Worm (Caenorhabditis elegans): ENCODE results near the gene haao-1.

Gene haao-1

DNA sequence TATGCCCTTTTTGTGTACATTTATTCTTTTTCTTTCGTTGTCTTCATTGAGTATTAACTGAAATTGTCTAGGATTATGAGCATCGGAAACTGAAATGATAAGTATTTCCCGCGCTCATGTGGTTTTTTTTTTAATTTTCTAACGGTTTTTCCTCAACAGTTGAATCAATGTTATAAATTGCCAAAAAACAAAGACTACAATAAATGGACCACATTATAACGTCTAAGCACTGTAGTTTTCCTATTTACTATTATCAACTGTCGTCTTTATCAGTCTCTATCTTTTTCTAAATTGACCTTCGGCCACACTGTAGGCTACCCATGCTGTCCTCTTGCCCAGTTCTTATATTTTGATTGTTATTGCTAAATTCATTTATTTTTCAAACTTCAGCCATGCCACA lies 3.0 kb downstream of the haao-1 start, which contains the start of gene acs-14:
Gene acs-14, plus strand, starts transcription at position 391 of the 400 bp plus-strand sequence.
- TF ChIP-seq nhr-76 (tag; optimal IDR thresholded peaks at IDR 0.05), result no peak
- peak; percentile 67 for TF ChIP-seq elt-2 (tag; optimal IDR thresholded peaks at IDR 0.05)
- peak; percentile 1 for TF ChIP-seq pha-4 (tag; optimal IDR thresholded peaks at IDR 0.05)

DNA sequence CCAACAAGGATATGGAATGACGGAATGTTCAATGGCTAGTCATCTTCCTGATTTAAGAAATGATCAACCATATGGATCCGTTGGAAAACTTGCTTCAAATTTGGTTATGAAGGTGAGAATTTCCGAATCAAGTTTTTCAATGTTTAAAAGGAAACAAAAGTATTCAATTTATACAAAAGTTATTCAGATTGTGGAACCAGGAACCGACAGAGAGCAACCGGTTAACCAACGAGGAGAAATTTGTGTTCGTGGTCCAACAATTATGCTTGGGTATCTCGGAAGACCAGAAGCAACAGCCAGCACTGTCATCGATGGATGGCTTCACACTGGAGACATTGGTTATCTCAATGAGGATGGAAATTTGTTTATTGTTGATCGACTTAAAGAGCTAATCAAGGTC lies 4.9 kb downstream of the haao-1 start:
- TF ChIP-seq nhr-237 (tag; optimal IDR thresholded peaks at IDR 0.05) (no peak), nhr-77 (tag; optimal IDR thresholded peaks at IDR 0.05) (no peak), elt-3 (tag; optimal IDR thresholded peaks at IDR 0.05) (no peak), ceh-9 (tag; optimal IDR thresholded peaks at IDR 0.05) (no peak), nhr-23 (tag; optimal IDR thresholded peaks at IDR 0.05) (no peak), pqm-1 (tag; optimal IDR thresholded peaks at IDR 0.05) (no peak), nhr-25 (tag; optimal IDR thresholded peaks at IDR 0.05) (no peak), aly-2 (tag; optimal IDR thresholded peaks at IDR 0.05) (no peak), ceh-82 (tag; optimal IDR thresholded peaks at IDR 0.05) (no peak), egl-5 (tag; optimal IDR thresholded peaks at IDR 0.05) (no peak), ztf-11 (tag; optimal IDR thresholded peaks at IDR 0.05) (no peak), mdl-1 (tag; optimal IDR thresholded peaks at IDR 0.05) (no peak), nhr-11 (tag; optimal IDR thresholded peaks at IDR 0.05) (no peak)

DNA sequence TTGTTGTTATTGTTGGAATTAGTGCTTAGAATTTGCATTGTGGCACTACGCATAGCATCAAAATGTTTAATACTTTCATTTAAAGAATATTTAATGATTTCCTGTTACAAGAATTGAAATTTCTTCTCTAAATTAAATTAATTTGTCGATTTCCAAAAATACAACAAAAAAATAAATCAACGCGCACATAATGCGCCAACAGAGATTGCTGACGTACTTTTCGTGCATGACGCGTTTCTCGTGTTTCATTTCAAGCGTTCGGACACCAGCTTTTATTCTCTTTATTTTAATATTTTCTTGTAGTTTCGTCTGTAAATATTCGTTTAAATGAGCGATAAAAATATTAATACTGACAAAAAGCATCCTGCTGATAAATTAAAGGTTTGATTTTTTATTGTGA lies 8.9 kb downstream of the haao-1 start, which contains the start of gene eif-2Bdelta:
Gene eif-2Bdelta, plus strand, starts transcription at position 235 of the 400 bp plus-strand sequence.
- TF ChIP-seq nhr-23 (tag; optimal IDR thresholded peaks at IDR 0.05) (peak; percentile 20), egl-5 (tag; optimal IDR thresholded peaks at IDR 0.05) (no peak), jun-1 (tag; optimal IDR thresholded peaks at IDR 0.05) (peak; percentile 14), snpc-4 (tag; optimal IDR thresholded peaks at IDR 0.05) (peak; percentile 46), fkh-10 (GFP tag; optimal IDR thresholded peaks at IDR 0.05) (peak; percentile 23), elt-3 (tag; optimal IDR thresholded peaks at IDR 0.05) (no peak), lsy-12 (tag; optimal IDR thresholded peaks at IDR 0.05) (no peak), aly-2 (tag; optimal IDR thresholded peaks at IDR 0.05) (no peak), lin-39 (tag; optimal IDR thresholded peaks at IDR 0.05) (no peak), pha-4 (tag; optimal IDR thresholded peaks at IDR 0.05) (peak; percentile 73), elt-2 (tag; optimal IDR thresholded peaks at IDR 0.05) (peak; percentile 7), ztf-4 (tag; optimal IDR thresholded peaks at IDR 0.05) (no peak), ceh-82 (tag; optimal IDR thresholded peaks at IDR 0.05) (no peak), nhr-43 (tag; optimal IDR thresholded peaks at IDR 0.05; ENCODE audit: poor library complexity, severe bottlenecking) (no peak), fkh-2 (tag; optimal IDR thresholded peaks at IDR 0.05) (no peak), nhr-11 (tag; optimal IDR thresholded peaks at IDR 0.05) (no peak), egl-27 (tag; optimal IDR thresholded peaks at IDR 0.05) (no peak), mml-1 (tag; optimal IDR thresholded peaks at IDR 0.05) (no peak), lin-15B (tag; optimal IDR thresholded peaks at IDR 0.05) (peak; percentile 30), hmg-11 (tag; optimal IDR thresholded peaks at IDR 0.05) (peak; percentile 28), pqm-1 (tag; optimal IDR thresholded peaks at IDR 0.05) (no peak), nfya-1 (tag; optimal IDR thresholded peaks at IDR 0.05; ENCODE audit: insufficient read depth) (peak; percentile 45), ceh-16 (tag; optimal IDR thresholded peaks at IDR 0.05) (no peak), elt-1 (tag; optimal IDR thresholded peaks at IDR 0.05) (no peak), nhr-28 (tag; optimal IDR thresholded peaks at IDR 0.05) (no peak), ama-1 (optimal IDR thresholded peaks at IDR 0.05) (no peak), ZK546.5 (tag; optimal IDR thresholded peaks at IDR 0.05) (no peak)

DNA sequence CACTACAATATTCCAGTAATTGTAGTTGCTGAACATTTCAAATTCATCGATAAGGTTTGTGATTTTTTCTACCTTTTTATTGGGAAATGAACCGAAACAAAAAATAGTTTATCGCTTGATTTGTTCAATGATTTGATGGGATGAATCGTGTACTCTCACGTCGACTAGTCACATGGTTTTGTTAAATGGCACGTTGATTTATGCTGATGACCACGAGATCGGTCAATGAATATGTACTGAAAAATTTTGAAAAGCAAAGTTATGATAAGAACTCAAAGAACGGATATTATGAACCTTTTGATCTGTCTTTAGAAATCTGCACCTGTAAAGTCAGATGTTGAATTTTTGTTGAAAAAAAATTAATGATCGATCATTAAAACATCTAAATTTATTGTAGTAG lies 11.6 kb downstream of the haao-1 start:
- TF ChIP-seq nfya-1 (tag; optimal IDR thresholded peaks at IDR 0.05; ENCODE audit: insufficient read depth), result no peak
- no peak for TF ChIP-seq egl-27 (tag; optimal IDR thresholded peaks at IDR 0.05)
- TF ChIP-seq aly-2 (tag; optimal IDR thresholded peaks at IDR 0.05), result no peak
- TF ChIP-seq unc-62 (GFP tag; optimal IDR thresholded peaks at IDR 0.05), result no peak
- TF ChIP-seq pha-4 (tag; optimal IDR thresholded peaks at IDR 0.05), result no peak
- TF ChIP-seq jun-1 (tag; optimal IDR thresholded peaks at IDR 0.05), result peak; percentile 69
- no peak for TF ChIP-seq zag-1 (tag; optimal IDR thresholded peaks at IDR 0.05)
- no peak for TF ChIP-seq ceh-82 (tag; optimal IDR thresholded peaks at IDR 0.05)
- TF ChIP-seq fos-1 (tag; optimal IDR thresholded peaks at IDR 0.05), result no peak
- TF ChIP-seq nhr-23 (tag; optimal IDR thresholded peaks at IDR 0.05), result peak; percentile 86
- TF ChIP-seq tbx-2 (tag; optimal IDR thresholded peaks at IDR 0.05), result no peak
- TF ChIP-seq elt-3 (tag; optimal IDR thresholded peaks at IDR 0.05), result peak in 2 of 3 experiments; percentile 41 to 56
- peak; percentile 51 for TF ChIP-seq elt-2 (tag; optimal IDR thresholded peaks at IDR 0.05)
- TF ChIP-seq mml-1 (tag; optimal IDR thresholded peaks at IDR 0.05), result no peak
- TF ChIP-seq ZK546.5 (tag; optimal IDR thresholded peaks at IDR 0.05), result no peak
- TF ChIP-seq egl-5 (tag; optimal IDR thresholded peaks at IDR 0.05), result no peak
- TF ChIP-seq ztf-4 (tag; optimal IDR thresholded peaks at IDR 0.05), result no peak
- no peak for TF ChIP-seq skn-1 (tag; optimal IDR thresholded peaks at IDR 0.05)
- TF ChIP-seq nhr-12 (tag; optimal IDR thresholded peaks at IDR 0.05), result no peak
- TF ChIP-seq fkh-10 (GFP tag; optimal IDR thresholded peaks at IDR 0.05), result no peak
- no peak for TF ChIP-seq ztf-11 (tag; optimal IDR thresholded peaks at IDR 0.05)
- no peak for TF ChIP-seq lin-39 (tag; optimal IDR thresholded peaks at IDR 0.05)
- TF ChIP-seq R02D3.7 (tag; optimal IDR thresholded peaks at IDR 0.05), result no peak
- no peak for TF ChIP-seq hmg-11 (tag; optimal IDR thresholded peaks at IDR 0.05)
- no peak for TF ChIP-seq unc-39 (tag; optimal IDR thresholded peaks at IDR 0.05)
- TF ChIP-seq daf-12 (tag; optimal IDR thresholded peaks at IDR 0.05), result no peak
- TF ChIP-seq nhr-11 (tag; optimal IDR thresholded peaks at IDR 0.05), result no peak
- TF ChIP-seq pqm-1 (tag; optimal IDR thresholded peaks at IDR 0.05), result peak; percentile 88
- TF ChIP-seq nhr-43 (tag; optimal IDR thresholded peaks at IDR 0.05; ENCODE audit: poor library complexity, severe bottlenecking), result peak; percentile 68
- TF ChIP-seq sea-2 (GFP tag; optimal IDR thresholded peaks at IDR 0.05), result no peak
- peak; percentile 20 for TF ChIP-seq lsy-12 (tag; optimal IDR thresholded peaks at IDR 0.05)
- TF ChIP-seq ceh-28 (tag; optimal IDR thresholded peaks at IDR 0.05), result no peak
